Worm (Caenorhabditis elegans) whole organism, early embryonic: ENCODE data around the gene ncs-3.

ENCODE experiments used
- B0310.2 ChIP-seq: sonication (generic microtip); optimal IDR thresholded peaks from 2 replicates; lab custom pipeline; 2016; ENCODE audit warnings: mild to moderate bottlenecking, missing genetic modification characterization, missing compliant biosample characterization
- F13C5.2 ChIP-seq: sonication (generic microtip); optimal IDR thresholded peaks from 2 replicates; lab custom pipeline; 2017; ENCODE audit warnings: mild to moderate bottlenecking, missing genetic modification characterization, inconsistent platforms, missing compliant biosample characterization
- aly-1 ChIP-seq: sonication (generic microtip); optimal IDR thresholded peaks from 2 replicates; lab custom pipeline; 2016; ENCODE audit warnings: missing genetic modification characterization, missing compliant biosample characterization
- ama-1 ChIP-seq: fragments of 150-350 bp; optimal IDR thresholded peaks from 2 replicates; lab custom pipeline; 2014
- ceh-13 ChIP-seq: fragments of 200-800 bp; sonication (Bioruptor generic); optimal IDR thresholded peaks from 2 replicates; lab custom pipeline; 2018; ENCODE audit warnings: mild to moderate bottlenecking, missing genetic modification characterization, missing compliant biosample characterization
- ceh-36 ChIP-seq: sonication (generic microtip); optimal IDR thresholded peaks from 2 replicates; lab custom pipeline; 2016; ENCODE audit warnings: missing genetic modification characterization, inconsistent platforms, missing compliant biosample characterization
- ets-7 ChIP-seq: sonication (generic microtip); optimal IDR thresholded peaks from 2 replicates; lab custom pipeline; 2016; ENCODE audit warnings: missing genotype, missing genetic modification characterization, missing compliant biosample characterization
- flt-1 ChIP-seq: fragments of 200-800 bp; sonication (Bioruptor generic); IDR thresholded peaks from 2 replicates; pipeline ENCODE4 v1.3.6; 2022; ENCODE audit warnings: missing genetic modification characterization, missing compliant biosample characterization
- hmbx-1 ChIP-seq: sonication (generic microtip); optimal IDR thresholded peaks from 2 replicates; lab custom pipeline; 2016; ENCODE audit warnings: mild to moderate bottlenecking, missing genetic modification characterization, missing compliant biosample characterization
- hmg-4 ChIP-seq: fragments of 200-800 bp; sonication (Bioruptor generic); optimal IDR thresholded peaks from 2 replicates; lab custom pipeline; 2018; ENCODE audit warnings: mild to moderate bottlenecking, missing genetic modification characterization, missing compliant biosample characterization
- hnd-1 ChIP-seq: sonication (generic microtip); optimal IDR thresholded peaks from 2 replicates; lab custom pipeline; 2016; ENCODE audit warnings: missing genetic modification characterization, missing compliant biosample characterization
- pes-1 ChIP-seq: fragments of 200-800 bp; sonication (Bioruptor generic); IDR thresholded peaks from 2 replicates; pipeline ENCODE4 v1.3.6; 2022; ENCODE audit warnings: missing genetic modification reagents, missing genetic modification characterization, missing compliant biosample characterization
- scrt-1 ChIP-seq: fragments of 200-800 bp; sonication (Bioruptor generic); IDR thresholded peaks from 2 replicates; pipeline ENCODE4 v1.3.6; 2022; ENCODE audit warnings: missing genetic modification characterization, missing compliant biosample characterization
- sea-1 ChIP-seq: fragments of 200-800 bp; sonication (Bioruptor generic); conservative IDR thresholded peaks from 2 replicates; pipeline ENCODE4 v1.3.6; 2022; ENCODE audit warnings: missing genetic modification characterization, missing compliant biosample characterization
- tbx-11 ChIP-seq: fragments of 200-800 bp; sonication (Bioruptor generic); IDR thresholded peaks from 2 replicates; pipeline ENCODE4 v1.3.6; 2022; ENCODE audit warnings: missing genetic modification characterization, missing compliant biosample characterization
- tbx-37 ChIP-seq: fragments of 200-800 bp; sonication (Bioruptor generic); conservative IDR thresholded peaks from 2 replicates; pipeline ENCODE4 v1.3.6; 2022; ENCODE audit warnings: missing genetic modification reagents, missing genetic modification characterization, missing compliant biosample characterization
- tra-4 ChIP-seq: sonication (generic microtip); optimal IDR thresholded peaks from 2 replicates; lab custom pipeline; 2017; ENCODE audit warnings: missing genetic modification characterization, missing compliant biosample characterization

ncs-3 gene

ce11 chrX:1044327-1044726 is 9.6 kb upstream of the ncs-3 start:
- TF ChIP-seq pes-1 (no peak), tra-4 (tag; lab: Kevin White, UChicago) (no peak), ceh-36 (no peak), aly-1 (no peak), hmbx-1 (tag; lab: Kevin White, UChicago) (no peak), ama-1 (lab: Kevin White, UChicago) (no peak), ceh-13 (GFP tag; lab: Kevin White, UChicago) (no peak), hnd-1 (tag; lab: Kevin White, UChicago) (no peak), ets-7 (tag; lab: Kevin White, UChicago) (no peak), F13C5.2 (tag; lab: Kevin White, UChicago) (no peak), scrt-1 (GFP tag; lab: Robert Waterston, UW) (no peak), hmg-4 (GFP tag; lab: Kevin White, UChicago) (no peak)

- TF ChIP-seq ama-1 (lab: Kevin White, UChicago) = no peak
- TF ChIP-seq ceh-36 = no peak
These were observed 7.6 kb upstream of the ncs-3 start, which contains the start of gene vpat-1 for ce11 chrX:1046156-1046831. Gene vpat-1 (minus strand): TSS chrX:1046206.

- no peak for TF ChIP-seq hmg-4 (GFP tag; lab: Kevin White, UChicago)
- no peak for TF ChIP-seq ets-7 (tag; lab: Kevin White, UChicago)
- TF ChIP-seq ceh-13 (GFP tag; lab: Kevin White, UChicago) = no peak
- TF ChIP-seq hmbx-1 (tag; lab: Kevin White, UChicago) = no peak
- TF ChIP-seq scrt-1 (GFP tag; lab: Robert Waterston, UW) = no peak
- TF ChIP-seq flt-1 (GFP tag; lab: Robert Waterston, UW) = no peak
- no peak for TF ChIP-seq F13C5.2 (tag; lab: Kevin White, UChicago)
- TF ChIP-seq tbx-37 (GFP tag; lab: Robert Waterston, UW) = no peak
- TF ChIP-seq hnd-1 (tag; lab: Kevin White, UChicago) = no peak
- no peak for TF ChIP-seq sea-1 (GFP tag; lab: Robert Waterston, UW)
- TF ChIP-seq tbx-11 (GFP tag; lab: Robert Waterston, UW) = no peak
- no peak for TF ChIP-seq tra-4 (tag; lab: Kevin White, UChicago)
These were observed 2.8 kb upstream of the ncs-3 start for ce11 chrX:1051041-1051440.

ce11 chrX:1052960-1053359 is 921 bp upstream of the ncs-3 start:
- TF ChIP-seq tra-4 (tag; lab: Kevin White, UChicago) = no peak
- TF ChIP-seq pes-1 = no peak
- TF ChIP-seq scrt-1 (GFP tag; lab: Robert Waterston, UW) = no peak
- no peak for TF ChIP-seq aly-1
- TF ChIP-seq ceh-13 (GFP tag; lab: Kevin White, UChicago) = no peak
- TF ChIP-seq tbx-11 (GFP tag; lab: Robert Waterston, UW) = no peak
- no peak for TF ChIP-seq ceh-36
- TF ChIP-seq tbx-37 (GFP tag; lab: Robert Waterston, UW) = no peak
- TF ChIP-seq hmbx-1 (tag; lab: Kevin White, UChicago) = no peak
- no peak for TF ChIP-seq B0310.2 (tag; lab: Kevin White, UChicago)
- TF ChIP-seq F13C5.2 (tag; lab: Kevin White, UChicago) = no peak

- TF ChIP-seq hnd-1 (tag; lab: Kevin White, UChicago) = no peak
- TF ChIP-seq flt-1 (GFP tag; lab: Robert Waterston, UW) = no peak
- TF ChIP-seq hmg-4 (GFP tag; lab: Kevin White, UChicago) = no peak
- no peak for TF ChIP-seq sea-1 (GFP tag; lab: Robert Waterston, UW)
- no peak for TF ChIP-seq ceh-36
- TF ChIP-seq B0310.2 (tag; lab: Kevin White, UChicago) = no peak
- TF ChIP-seq scrt-1 (GFP tag; lab: Robert Waterston, UW) = no peak
- no peak for TF ChIP-seq ceh-13 (GFP tag; lab: Kevin White, UChicago)
- TF ChIP-seq ets-7 (tag; lab: Kevin White, UChicago) = no peak
- TF ChIP-seq pes-1 = no peak
These were observed 4.0 kb downstream of the ncs-3 start for ce11 chrX:1057821-1058377.

- TF ChIP-seq sea-1 (GFP tag; lab: Robert Waterston, UW) (no peak), ets-7 (tag; lab: Kevin White, UChicago) (no peak), ama-1 (lab: Kevin White, UChicago) (no peak), ceh-13 (GFP tag; lab: Kevin White, UChicago) (no peak), hmg-4 (GFP tag; lab: Kevin White, UChicago) (no peak), scrt-1 (GFP tag; lab: Robert Waterston, UW) (no peak), tbx-37 (GFP tag; lab: Robert Waterston, UW) (no peak)
These were observed 6.8 kb downstream of the ncs-3 start for ce11 chrX:1060705-1061104.

ce11 chrX:1062403-1063073 is 8.7 kb downstream of the ncs-3 start, which contains the start of gene unc-1:
Gene unc-1 (minus strand): TSS chrX:1062453.
- TF ChIP-seq scrt-1 (GFP tag; lab: Robert Waterston, UW) = 0 out of 2 replicates have a peak, but pooled peaks have one; percentile 20
- no peak for TF ChIP-seq sea-1 (GFP tag; lab: Robert Waterston, UW)
